Fruit fly (Drosophila melanogaster): Measurements from ENCODE around the gene CG14273.
A peak's percentile ranks its signal among the peaks of the same experiment; 100 is the strongest.

CG14273 gene

dm6 chr2L:8302766-8303479 lies 39.6 kb upstream of the CG14273 start, which contains the start of the genes wol and Scgalpha:
Gene wol (minus strand): TSS chr2L:8302985.
Gene Scgalpha (plus strand): TSS chr2L:8303429.
- TF ChIP-seq cnc (optimal IDR thresholded peaks at IDR 0.05) (no peak), Clk (GFP tag; optimal IDR thresholded peaks at IDR 0.05) (no peak), Hr96 (GFP tag; optimal IDR thresholded peaks at IDR 0.05) (no peak), CG1620 (GFP tag; optimal IDR thresholded peaks at IDR 0.05) (no peak), CG11617 (GFP tag; optimal IDR thresholded peaks at IDR 0.05) (no peak), Crg-1 (GFP tag; optimal IDR thresholded peaks at IDR 0.05) (no peak), bab1 (GFP tag; optimal IDR thresholded peaks at IDR 0.05) (peak; percentile 7), kay (GFP tag; ENCODE audit: borderline replicate concordance) (no peak), CG14711 (tag; optimal IDR thresholded peaks at IDR 0.05) (peak; percentile 97)

dm6 chr2L:8304635-8305034 lies 37.9 kb upstream of the CG14273 start:
- no peak for TF ChIP-seq Crg-1 (GFP tag; optimal IDR thresholded peaks at IDR 0.05)
- no peak for TF ChIP-seq CG33017 (tag; optimal IDR thresholded peaks at IDR 0.05)
- no peak for TF ChIP-seq CG7101 (tag; optimal IDR thresholded peaks at IDR 0.05)
- TF ChIP-seq bab1 (GFP tag; optimal IDR thresholded peaks at IDR 0.05): no peak
- no peak for TF ChIP-seq Mnt (GFP tag; optimal IDR thresholded peaks at IDR 0.05)
- no peak for TF ChIP-seq kay (GFP tag; ENCODE audit: borderline replicate concordance)
- TF ChIP-seq CG7045 (GFP tag; optimal IDR thresholded peaks at IDR 0.05): no peak
- TF ChIP-seq pad (GFP tag; optimal IDR thresholded peaks at IDR 0.05): no peak
- no peak for TF ChIP-seq CG11617 (GFP tag; optimal IDR thresholded peaks at IDR 0.05)
- TF ChIP-seq CG1620 (GFP tag; optimal IDR thresholded peaks at IDR 0.05): no peak
- TF ChIP-seq CG14711 (tag; optimal IDR thresholded peaks at IDR 0.05): no peak
- TF ChIP-seq Clk (GFP tag; optimal IDR thresholded peaks at IDR 0.05): no peak
- no peak for TF ChIP-seq cic (GFP tag; optimal IDR thresholded peaks at IDR 0.05)
- no peak for TF ChIP-seq CG12768 (GFP tag; optimal IDR thresholded peaks at IDR 0.05)

- TF ChIP-seq Mnt (GFP tag; optimal IDR thresholded peaks at IDR 0.05) (no peak), ovo (GFP tag; optimal IDR thresholded peaks at IDR 0.05) (no peak), CG12768 (GFP tag; optimal IDR thresholded peaks at IDR 0.05) (no peak), Crg-1 (GFP tag; optimal IDR thresholded peaks at IDR 0.05) (no peak), cnc (optimal IDR thresholded peaks at IDR 0.05) (no peak), CG7101 (tag; optimal IDR thresholded peaks at IDR 0.05) (no peak), cic (GFP tag; optimal IDR thresholded peaks at IDR 0.05) (no peak), CG11617 (GFP tag; optimal IDR thresholded peaks at IDR 0.05) (no peak), pad (GFP tag; optimal IDR thresholded peaks at IDR 0.05) (no peak), CG14711 (tag; optimal IDR thresholded peaks at IDR 0.05) (no peak), tj (GFP tag; optimal IDR thresholded peaks at IDR 0.05) (no peak), CG7045 (GFP tag; optimal IDR thresholded peaks at IDR 0.05) (no peak)
These were observed 37.1 kb upstream of the CG14273 start, which contains the start of gene CG7840 for dm6 chr2L:8305409-8305808. Gene CG7840 (plus strand): TSS chr2L:8305586.

dm6 chr2L:8307817-8308551 lies 34.5 kb upstream of the CG14273 start, which contains the start of the genes Ostgamma and Mettl14:
Gene Ostgamma (minus strand): TSS chr2L:8308192.
Gene Mettl14 (plus strand): TSS chr2L:8308427.
- TF ChIP-seq CG7101 (tag; optimal IDR thresholded peaks at IDR 0.05) (peak; percentile 39), Mnt (GFP tag; optimal IDR thresholded peaks at IDR 0.05) (peak; percentile 40), bab1 (GFP tag; optimal IDR thresholded peaks at IDR 0.05) (peak; percentile 41), CG11617 (GFP tag; optimal IDR thresholded peaks at IDR 0.05) (peak; percentile 20), CG14711 (tag; optimal IDR thresholded peaks at IDR 0.05) (peak; percentile 64), CG7045 (GFP tag; optimal IDR thresholded peaks at IDR 0.05) (no peak), Hr96 (GFP tag; optimal IDR thresholded peaks at IDR 0.05) (no peak)

dm6 chr2L:8311091-8311490 lies 31.4 kb upstream of the CG14273 start, which contains the start of the genes CG7810 and CG7806:
Gene CG7810 (minus strand): TSS chr2L:8311195.
Gene CG7806 (plus strand): TSS chr2L:8311399.
- TF ChIP-seq CG12768 (GFP tag; optimal IDR thresholded peaks at IDR 0.05) (peak; percentile 86), kay (GFP tag; ENCODE audit: borderline replicate concordance) (no peak), CG1620 (GFP tag; optimal IDR thresholded peaks at IDR 0.05) (peak; percentile 80), ovo (GFP tag; optimal IDR thresholded peaks at IDR 0.05) (peak; percentile 52), CG7045 (GFP tag; optimal IDR thresholded peaks at IDR 0.05) (peak; percentile 83), Mnt (GFP tag; optimal IDR thresholded peaks at IDR 0.05) (peak; percentile 78), Hr96 (GFP tag; optimal IDR thresholded peaks at IDR 0.05) (no peak), toe (GFP tag; optimal IDR thresholded peaks at IDR 0.05) (no peak), pad (GFP tag; optimal IDR thresholded peaks at IDR 0.05) (peak; percentile 43), CG7101 (tag; optimal IDR thresholded peaks at IDR 0.05) (peak; percentile 92), bab1 (GFP tag; optimal IDR thresholded peaks at IDR 0.05) (peak; percentile 91), cnc (optimal IDR thresholded peaks at IDR 0.05) (no peak), CG5204 (GFP tag; optimal IDR thresholded peaks at IDR 0.05) (no peak), tj (GFP tag; optimal IDR thresholded peaks at IDR 0.05) (peak; percentile 71), CG11617 (GFP tag; optimal IDR thresholded peaks at IDR 0.05) (peak; percentile 93), cic (GFP tag; optimal IDR thresholded peaks at IDR 0.05) (peak; percentile 75), Crg-1 (GFP tag; optimal IDR thresholded peaks at IDR 0.05) (peak; percentile 78), Clk (GFP tag; optimal IDR thresholded peaks at IDR 0.05) (peak; percentile 48), CG33017 (tag; optimal IDR thresholded peaks at IDR 0.05) (peak; percentile 92), CG14711 (tag; optimal IDR thresholded peaks at IDR 0.05) (peak; percentile 98)

dm6 chr2L:8311741-8312140 lies 30.8 kb upstream of the CG14273 start:
- TF ChIP-seq CG5204 (GFP tag; optimal IDR thresholded peaks at IDR 0.05) (no peak), CG1620 (GFP tag; optimal IDR thresholded peaks at IDR 0.05) (no peak), tj (GFP tag; optimal IDR thresholded peaks at IDR 0.05) (no peak), ovo (GFP tag; optimal IDR thresholded peaks at IDR 0.05) (no peak), Clk (GFP tag; optimal IDR thresholded peaks at IDR 0.05) (no peak), CG14711 (tag; optimal IDR thresholded peaks at IDR 0.05) (no peak), CG33017 (tag; optimal IDR thresholded peaks at IDR 0.05) (no peak), Crg-1 (GFP tag; optimal IDR thresholded peaks at IDR 0.05) (no peak)
